Fruit fly (Drosophila melanogaster) whole organism, embryonic: ENCODE measurements around the gene CG46303.

Experiments
- Adf1 ChIP-seq: fragments of 200-800 bp; sonication (Bioruptor generic); IDR thresholded peaks from 2 replicates; pipeline ENCODE4 v1.3.6; 2022; ENCODE audit warnings: missing biosample characterization, missing genetic modification characterization
- Bgb ChIP-seq: fragments of 200-800 bp; sonication (Bioruptor generic); IDR thresholded peaks from 2 replicates; pipeline ENCODE4 v1.3.6; 2022; ENCODE audit warnings: missing biosample characterization, missing genetic modification characterization; ENCODE audit not compliant: partially characterized antibody
- Blimp-1 ChIP-seq: fragments of 200-800 bp; sonication (Bioruptor generic); optimal IDR thresholded peaks from 3 replicates; lab custom pipeline; 2018; ENCODE audit warnings: missing biosample characterization, missing genetic modification characterization, mild to moderate bottlenecking, moderate library complexity, missing genetic modification reagents
- Bteb2 ChIP-seq: fragments of 200-800 bp; sonication (Bioruptor generic); optimal IDR thresholded peaks from 2 replicates; lab custom pipeline; 2016; ENCODE audit warnings: missing biosample characterization, missing genetic modification characterization
- CG10366 ChIP-seq: fragments of 200-800 bp; sonication (Bioruptor generic); IDR thresholded peaks from 2 replicates; pipeline ENCODE4 v1.3.6; 2022; ENCODE audit warnings: missing biosample characterization, missing genetic modification characterization
- CG10979 ChIP-seq: fragments of 200-800 bp; sonication (Bioruptor generic); optimal IDR thresholded peaks from 2 replicates; lab custom pipeline; 2018; ENCODE audit warnings: missing biosample characterization, mild to moderate bottlenecking, missing genetic modification characterization, moderate library complexity
- CG13296 ChIP-seq: fragments of 200-800 bp; sonication (Bioruptor generic); optimal IDR thresholded peaks from 3 replicates; lab custom pipeline; 2018; ENCODE audit warnings: missing biosample characterization, mild to moderate bottlenecking, missing genetic modification characterization
- CG13624 ChIP-seq: fragments of 200-800 bp; sonication (Bioruptor generic); optimal IDR thresholded peaks from 2 replicates; lab custom pipeline; 2016; ENCODE audit warnings: missing biosample characterization, missing genetic modification characterization
- CG15601 ChIP-seq: fragments of 200-800 bp; sonication (Bioruptor generic); optimal IDR thresholded peaks from 3 replicates; lab custom pipeline; 2019; ENCODE audit warnings: missing biosample characterization, mild to moderate bottlenecking, missing genetic modification characterization, moderate library complexity
- CG16813 ChIP-seq: fragments of 200-800 bp; sonication (Bioruptor generic); IDR thresholded peaks from 3 replicates; pipeline ENCODE4 v1.3.6; 2022; ENCODE audit warnings: missing biosample characterization, missing genetic modification characterization; ENCODE audit not compliant: partially characterized antibody
- CG17385 ChIP-seq: fragments of 200-800 bp; sonication (Bioruptor generic); optimal IDR thresholded peaks from 3 replicates; lab custom pipeline; 2018; ENCODE audit warnings: missing biosample characterization, mild to moderate bottlenecking, missing genetic modification characterization
- CG17802 ChIP-seq: fragments of 200-800 bp; sonication (Bioruptor generic); optimal IDR thresholded peaks from 2 replicates; lab custom pipeline; 2018; ENCODE audit warnings: missing biosample characterization, mild to moderate bottlenecking, missing genetic modification characterization, moderate library complexity
- CG2678 ChIP-seq: fragments of 200-800 bp; sonication (Bioruptor generic); optimal IDR thresholded peaks from 3 replicates; lab custom pipeline; 2019; ENCODE audit warnings: missing biosample characterization, mild to moderate bottlenecking, missing genetic modification characterization, moderate library complexity
- CG30431 ChIP-seq: fragments of 200-800 bp; sonication (Bioruptor generic); optimal IDR thresholded peaks from 2 replicates; lab custom pipeline; 2017; ENCODE audit warnings: missing biosample characterization, missing genetic modification characterization
- CG31365 ChIP-seq: fragments of 200-800 bp; sonication (Bioruptor generic); optimal IDR thresholded peaks from 2 replicates; lab custom pipeline; 2018; ENCODE audit warnings: missing biosample characterization, mild to moderate bottlenecking, missing genetic modification characterization
- CG3281 ChIP-seq: fragments of 200-800 bp; sonication (Bioruptor generic); optimal IDR thresholded peaks from 3 replicates; lab custom pipeline; 2017; ENCODE audit warnings: missing biosample characterization, mild to moderate bottlenecking, missing genetic modification characterization
- CG33557 ChIP-seq: fragments of 200-800 bp; sonication (Bioruptor generic); optimal IDR thresholded peaks from 2 replicates; lab custom pipeline; 2019; ENCODE audit warnings: missing biosample characterization, mild to moderate bottlenecking, missing genetic modification characterization, moderate library complexity
- CG6683 ChIP-seq: fragments of 200-800 bp; sonication (Bioruptor generic); optimal IDR thresholded peaks from 2 replicates; lab custom pipeline; 2017; ENCODE audit warnings: missing biosample characterization, mild to moderate bottlenecking, missing genetic modification characterization, missing genetic modification reagents
- CG7357 ChIP-seq: fragments of 200-800 bp; sonication (Bioruptor generic); IDR thresholded peaks from 3 replicates; pipeline ENCODE4 v1.3.6; 2022; ENCODE audit warnings: missing biosample characterization, missing genetic modification characterization
- CG7786 ChIP-seq: fragments of 200-800 bp; sonication (Bioruptor generic); optimal IDR thresholded peaks from 2 replicates; lab custom pipeline; 2016; ENCODE audit warnings: missing biosample characterization, missing genetic modification characterization
- CG8290 ChIP-seq, 3 experiments: fragments of 200-800 bp; sonication (Bioruptor generic); optimal IDR thresholded peaks; 2 replicates each; lab custom pipeline; 2016 to 2019; ENCODE audit warnings: missing biosample characterization in 3 of 3, missing genetic modification characterization in 3 of 3, mild to moderate bottlenecking in 2 of 3, moderate library complexity in 1 of 3
- CG8944 ChIP-seq: fragments of 200-800 bp; sonication (Bioruptor generic); optimal IDR thresholded peaks from 3 replicates; lab custom pipeline; 2016; ENCODE audit warnings: missing biosample characterization, missing genetic modification characterization
- CkIIα-i1 ChIP-seq: fragments of 200-800 bp; sonication (Bioruptor generic); IDR thresholded peaks from 2 replicates; pipeline ENCODE4 v1.3.6; 2022; ENCODE audit warnings: missing biosample characterization, missing genetic modification characterization
- Dad ChIP-seq: fragments of 200-800 bp; sonication (Bioruptor generic); optimal IDR thresholded peaks from 3 replicates; lab custom pipeline; 2016; ENCODE audit warnings: missing biosample characterization, missing genetic modification characterization
- Dip2 ChIP-seq: fragments of 200-800 bp; sonication (Bioruptor generic); IDR thresholded peaks from 2 replicates; pipeline ENCODE4 v1.3.6; 2022; ENCODE audit warnings: missing biosample characterization, missing genetic modification characterization
- Elba2 ChIP-seq: fragments of 200-800 bp; sonication (Bioruptor generic); optimal IDR thresholded peaks from 3 replicates; lab custom pipeline; 2016; ENCODE audit warnings: missing biosample characterization, missing genetic modification characterization
- Fer1 ChIP-seq: fragments of 200-800 bp; sonication (Bioruptor generic); optimal IDR thresholded peaks from 2 replicates; lab custom pipeline; 2017; ENCODE audit warnings: missing biosample characterization, mild to moderate bottlenecking, missing genetic modification characterization
- Fer2 ChIP-seq: fragments of 200-800 bp; sonication (Bioruptor generic); optimal IDR thresholded peaks from 2 replicates; lab custom pipeline; 2018; ENCODE audit warnings: missing biosample characterization, mild to moderate bottlenecking, missing genetic modification characterization, moderate library complexity
- Hmr ChIP-seq: fragments of 200-800 bp; sonication (Bioruptor generic); optimal IDR thresholded peaks from 3 replicates; lab custom pipeline; 2017; ENCODE audit warnings: mild to moderate bottlenecking, missing biosample characterization, missing genetic modification reagents, missing genetic modification characterization
- Lpt ChIP-seq: fragments of >200 bp; optimal IDR thresholded peaks from 2 replicates; lab custom pipeline; 2018; ENCODE audit warnings: missing biosample characterization, missing genetic modification characterization
- Mrtf ChIP-seq: fragments of 200-800 bp; sonication (Bioruptor generic); IDR thresholded peaks from 3 replicates; pipeline ENCODE4 v1.3.6; 2022; ENCODE audit warnings: missing biosample characterization, missing genetic modification characterization
- NfI ChIP-seq: fragments of 200-800 bp; sonication (Bioruptor generic); optimal IDR thresholded peaks from 3 replicates; lab custom pipeline; 2018; ENCODE audit warnings: missing biosample characterization, mild to moderate bottlenecking, missing genetic modification characterization, moderate library complexity
- YL-1 ChIP-seq: fragments of 200-800 bp; sonication (Bioruptor generic); optimal IDR thresholded peaks from 3 replicates; lab custom pipeline; 2017; ENCODE audit warnings: missing biosample characterization, mild to moderate bottlenecking, missing genetic modification characterization
- abd-A ChIP-seq: fragments of 200-800 bp; sonication (Bioruptor generic); optimal IDR thresholded peaks from 3 replicates; lab custom pipeline; 2019; ENCODE audit warnings: missing biosample characterization, mild to moderate bottlenecking, missing genetic modification characterization, moderate library complexity
- bcd ChIP-seq: fragments of 200-800 bp; sonication (Bioruptor generic); optimal IDR thresholded peaks from 2 replicates; lab custom pipeline; 2017; ENCODE audit warnings: missing biosample characterization, mild to moderate bottlenecking, missing genetic modification characterization
- crc ChIP-seq: fragments of 200-800 bp; sonication (Bioruptor generic); optimal IDR thresholded peaks from 2 replicates; lab custom pipeline; 2016; ENCODE audit warnings: missing biosample characterization, missing genetic modification characterization
- dmrt99B ChIP-seq: fragments of 200-800 bp; sonication (Bioruptor generic); optimal IDR thresholded peaks from 2 replicates; lab custom pipeline; 2018; ENCODE audit warnings: missing biosample characterization, mild to moderate bottlenecking, missing genetic modification characterization, moderate library complexity
- eve ChIP-seq, 2 experiments: fragments of >200 bp; optimal IDR thresholded peaks; 2 replicates each; lab custom pipeline; 2017; ENCODE audit warnings: missing biosample characterization in 2 of 2, missing genetic modification characterization in 2 of 2
- fd102C ChIP-seq: fragments of 200-800 bp; sonication (Bioruptor generic); optimal IDR thresholded peaks from 2 replicates; lab custom pipeline; 2018; ENCODE audit warnings: missing biosample characterization, mild to moderate bottlenecking, missing genetic modification characterization, moderate library complexity
- grn ChIP-seq: fragments of 200-800 bp; sonication (Bioruptor generic); optimal IDR thresholded peaks from 3 replicates; lab custom pipeline; 2017; ENCODE audit warnings: missing biosample characterization, missing genetic modification characterization
- her ChIP-seq: fragments of 200-800 bp; sonication (Bioruptor generic); optimal IDR thresholded peaks from 2 replicates; lab custom pipeline; 2016; ENCODE audit warnings: missing biosample characterization, missing genetic modification characterization
- jing ChIP-seq: fragments of 200-800 bp; sonication (Bioruptor generic); optimal IDR thresholded peaks from 2 replicates; lab custom pipeline; 2018; ENCODE audit warnings: missing biosample characterization, mild to moderate bottlenecking, missing genetic modification characterization
- klu ChIP-seq: fragments of 200-800 bp; sonication (Bioruptor generic); IDR thresholded peaks from 2 replicates; pipeline ENCODE4 v1.3.6; 2022; ENCODE audit warnings: missing biosample characterization, missing genetic modification characterization
- lmd ChIP-seq: fragments of 200-800 bp; sonication (Bioruptor generic); IDR thresholded peaks from 2 replicates; pipeline ENCODE4 v1.3.6; 2022; ENCODE audit warnings: missing biosample characterization, missing genetic modification characterization
- mirr ChIP-seq: fragments of 200-800 bp; sonication (Bioruptor generic); optimal IDR thresholded peaks from 3 replicates; lab custom pipeline; 2018; ENCODE audit warnings: missing biosample characterization, mild to moderate bottlenecking, missing genetic modification characterization
- pum ChIP-seq: fragments of 200-800 bp; sonication (Bioruptor generic); optimal IDR thresholded peaks from 2 replicates; lab custom pipeline; 2016; ENCODE audit warnings: missing biosample characterization, missing genetic modification characterization
- unc-4 ChIP-seq: fragments of 200-800 bp; sonication (Bioruptor generic); IDR thresholded peaks from 2 replicates; pipeline ENCODE4 v1.3.6; 2022; ENCODE audit warnings: missing biosample characterization, missing genetic modification characterization; ENCODE audit not compliant: partially characterized antibody
- z ChIP-seq: fragments of 200-800 bp; sonication (Bioruptor generic); IDR thresholded peaks from 3 replicates; pipeline ENCODE4 v1.3.6; 2022; ENCODE audit warnings: missing biosample characterization, missing genetic modification characterization
- zen ChIP-seq: fragments of 200-800 bp; sonication (Bioruptor generic); optimal IDR thresholded peaks from 3 replicates; lab custom pipeline; 2018; ENCODE audit warnings: missing biosample characterization, mild to moderate bottlenecking, missing genetic modification characterization, moderate library complexity

The CG46303 gene

dm6 chr3R:5862032-5862641 lies 40.4 kb downstream of the CG46303 start, which contains the start of gene CG2017 (continued):
- TF ChIP-seq Elba2 (GFP tag; lab: Kevin White, UChicago) (no peak), Fer1 (GFP tag; lab: Kevin White, UChicago) (no peak), CG13296 (no peak), CG31365 (tag; lab: Kevin White, UChicago) (no peak), mirr (GFP tag; lab: Kevin White, UChicago) (peak; percentile 42), NfI (GFP tag; lab: Kevin White, UChicago) (peak; percentile 69), lmd (GFP tag; lab: Robert Waterston, UW) (peak; percentile 35; the same call in 1 of the 2 replicates), CG17385 (GFP tag; lab: Kevin White, UChicago) (peak; percentile 6), CG33557 (GFP tag; lab: Kevin White, UChicago) (no peak), CG7786 (GFP tag; lab: Kevin White, UChicago) (peak; percentile 45), YL-1 (peak; percentile 49), unc-4 (GFP tag; lab: Robert Waterston, UW) (no peak; the same call in 1 of the 2 replicates), dmrt99B (tag; lab: Kevin White, UChicago) (no peak), CG10366 (GFP tag; lab: Robert Waterston, UW) (0 out of 2 replicates have a peak, but pooled peaks have one; percentile 28), abd-A (tag; lab: Kevin White, UChicago) (peak; percentile 49), CG8944 (GFP tag; lab: Kevin White, UChicago) (peak; percentile 26), CG16813 (no peak), Adf1 (GFP tag; lab: Robert Waterston, UW) (no peak), CG17802 (tag; lab: Kevin White, UChicago) (peak; percentile 64), CkIIα-i1 (no peak), z (GFP tag; lab: Robert Waterston, UW) (no peak), klu (GFP tag; lab: Robert Waterston, UW) (no peak), her (GFP tag; lab: Kevin White, UChicago) (peak; percentile 52), Hmr (GFP tag; lab: Kevin White, UChicago) (peak; percentile 36), CG7357 (GFP tag; lab: Robert Waterston, UW) (no peak), CG15601 (no peak), zen (tag; lab: Kevin White, UChicago) (peak; percentile 20), Lpt (GFP tag; lab: Kevin White, UChicago) (no peak), Fer2 (no peak), pum (peak; percentile 33), Dip2 (no peak), grn (GFP tag; lab: Kevin White, UChicago) (no peak), CG30431 (GFP tag; lab: Kevin White, UChicago) (peak; percentile 20), Mrtf (no peak), Bteb2 (no peak), fd102C (GFP tag; lab: Kevin White, UChicago) (peak; percentile 28), CG3281 (GFP tag; lab: Kevin White, UChicago) (no peak), CG6683 (GFP tag; lab: Kevin White, UChicago) (no peak), Dad (GFP tag; lab: Kevin White, UChicago) (peak; percentile 73), CG13624 (GFP tag; lab: Kevin White, UChicago) (peak; percentile 69), CG2678 (tag; lab: Kevin White, UChicago) (no peak), crc (GFP tag; lab: Kevin White, UChicago) (peak; percentile 26), CG10979 (tag; lab: Kevin White, UChicago) (peak; percentile 16), bcd (peak; percentile 50), Bgb (GFP tag; lab: Robert Waterston, UW) (peak; percentile 49; the same call in 1 of the 2 replicates), CG8290 (GFP tag; optimal IDR thresholded peaks at IDR 0.05; lab: Kevin White, UChicago) (no peak), CG8290 (tag; optimal IDR thresholded peaks at IDR 0.05; lab: Kevin White, UChicago) (peak in 1 of 2 experiments; percentile 89), eve (GFP tag; optimal IDR thresholded peaks at IDR 0.05; lab: Kevin White, UChicago) (no peak), jing (no peak), Blimp-1 (no peak)
